Worm (Caenorhabditis elegans) whole organism, L3 larva: ENCODE results near the gene rimb-1.

Experiments
- ZK546.5 ChIP-seq: sonication (generic microtip); optimal IDR thresholded peaks from 2 replicates; lab custom pipeline; 2017; ENCODE audit warnings: missing biosample characterization, missing genetic modification characterization
- aly-2 ChIP-seq: fragments of 150-350 bp; optimal IDR thresholded peaks from 2 replicates; lab custom pipeline; 2014; ENCODE audit warnings: missing biosample characterization, missing genetic modification characterization
- ama-1 ChIP-seq: fragments of 150-350 bp; optimal IDR thresholded peaks from 2 replicates; lab custom pipeline; 2018
- ceh-16 ChIP-seq: sonication (generic microtip); optimal IDR thresholded peaks from 2 replicates; lab custom pipeline; 2017; ENCODE audit warnings: missing biosample characterization, missing genetic modification characterization
- ceh-82 ChIP-seq: fragments of 150-350 bp; optimal IDR thresholded peaks from 2 replicates; lab custom pipeline; 2014; ENCODE audit warnings: missing biosample characterization, missing genetic modification characterization
- ceh-9 ChIP-seq: sonication (generic microtip); optimal IDR thresholded peaks from 2 replicates; lab custom pipeline; 2018; ENCODE audit warnings: missing biosample characterization, missing genetic modification characterization
- daf-12 ChIP-seq: fragments of 150-350 bp; optimal IDR thresholded peaks from 2 replicates; lab custom pipeline; 2014; ENCODE audit warnings: missing biosample characterization, missing genetic modification reagents, missing genetic modification characterization
- egl-27 ChIP-seq: sonication (generic microtip); optimal IDR thresholded peaks from 4 replicates; lab custom pipeline; 2017; ENCODE audit warnings: missing biosample characterization, missing genetic modification reagents, missing genetic modification characterization
- egl-5 ChIP-seq: fragments of 150-350 bp; optimal IDR thresholded peaks from 2 replicates; lab custom pipeline; 2017; ENCODE audit warnings: missing biosample characterization, missing genetic modification reagents, missing genetic modification characterization, inconsistent platforms
- elt-1 ChIP-seq: fragments of 150-350 bp; optimal IDR thresholded peaks from 2 replicates; lab custom pipeline; 2014; ENCODE audit warnings: missing biosample characterization, missing genetic modification characterization
- elt-2 ChIP-seq: sonication (generic microtip); optimal IDR thresholded peaks from 2 replicates; lab custom pipeline; 2016; ENCODE audit warnings: missing genetic modification reagents, mild to moderate bottlenecking, missing genetic modification characterization, missing compliant biosample characterization
- elt-3 ChIP-seq, 3 experiments: fragments of 150-350 bp in 1 of 3; sonication (generic microtip) in 2 of 3; optimal IDR thresholded peaks; 2 replicates in 2 of 3; 4 replicates in 1 of 3; lab custom pipeline; 2014 to 2017; ENCODE audit warnings: missing biosample characterization in 3 of 3, missing genetic modification characterization in 3 of 3
- eor-1 ChIP-seq, 2 experiments: fragments of 150-350 bp; optimal IDR thresholded peaks; 2 replicates each; lab custom pipeline; 2014 to 2018; ENCODE audit warnings: missing biosample characterization in 2 of 2, missing genetic modification characterization in 2 of 2
- fkh-2 ChIP-seq: fragments of 150-350 bp; optimal IDR thresholded peaks from 2 replicates; lab custom pipeline; 2014; ENCODE audit warnings: missing biosample characterization, missing genetic modification reagents, missing genetic modification characterization
- fos-1 ChIP-seq: fragments of 150-350 bp; optimal IDR thresholded peaks from 2 replicates; lab custom pipeline; 2014; ENCODE audit warnings: missing biosample characterization, missing genetic modification characterization
- jun-1 ChIP-seq: fragments of 150-350 bp; optimal IDR thresholded peaks from 2 replicates; lab custom pipeline; 2014; ENCODE audit warnings: missing biosample characterization, missing genetic modification reagents, missing genetic modification characterization
- lin-15B ChIP-seq: fragments of 150-350 bp; optimal IDR thresholded peaks from 2 replicates; lab custom pipeline; 2014; ENCODE audit warnings: missing biosample characterization, missing genetic modification characterization
- lin-39 ChIP-seq: fragments of 150-350 bp; optimal IDR thresholded peaks from 2 replicates; lab custom pipeline; 2018; ENCODE audit warnings: missing biosample characterization, missing genetic modification reagents, missing genetic modification characterization
- lsy-12 ChIP-seq: sonication (generic microtip); optimal IDR thresholded peaks from 2 replicates; lab custom pipeline; 2016; ENCODE audit warnings: mild to moderate bottlenecking, missing genetic modification characterization, missing compliant biosample characterization
- mdl-1 ChIP-seq: fragments of 150-350 bp; optimal IDR thresholded peaks from 2 replicates; lab custom pipeline; 2014; ENCODE audit warnings: missing biosample characterization, missing genetic modification characterization
- nfya-1 ChIP-seq: sonication (generic microtip); optimal IDR thresholded peaks from 2 replicates; lab custom pipeline; 2017; ENCODE audit warnings: missing genetic modification characterization, mild to moderate bottlenecking, missing compliant biosample characterization, antibody characterized with exemption, moderate library complexity; ENCODE audit not compliant: insufficient read depth
- nhr-11 ChIP-seq: fragments of 150-350 bp; optimal IDR thresholded peaks from 2 replicates; lab custom pipeline; 2014; ENCODE audit warnings: missing biosample characterization, missing genetic modification characterization
- nhr-12 ChIP-seq: fragments of 150-350 bp; optimal IDR thresholded peaks from 2 replicates; lab custom pipeline; 2014; ENCODE audit warnings: missing biosample characterization, missing genetic modification characterization
- nhr-23 ChIP-seq: fragments of 150-350 bp; optimal IDR thresholded peaks from 2 replicates; lab custom pipeline; 2014; ENCODE audit warnings: missing biosample characterization, missing genetic modification reagents, missing genetic modification characterization
- nhr-25 ChIP-seq: sonication (generic microtip); optimal IDR thresholded peaks from 2 replicates; lab custom pipeline; 2017; ENCODE audit warnings: missing biosample characterization, missing genetic modification characterization
- nhr-28 ChIP-seq: fragments of 150-350 bp; optimal IDR thresholded peaks from 2 replicates; lab custom pipeline; 2014; ENCODE audit warnings: missing biosample characterization, missing genetic modification characterization
- nhr-43 ChIP-seq: sonication (generic microtip); optimal IDR thresholded peaks from 2 replicates; lab custom pipeline; 2016; ENCODE audit warnings: mild to moderate bottlenecking, missing genetic modification characterization, missing compliant biosample characterization; ENCODE audit not compliant: poor library complexity, severe bottlenecking
- nhr-67 ChIP-seq: fragments of 150-350 bp; optimal IDR thresholded peaks from 2 replicates; lab custom pipeline; 2014; ENCODE audit warnings: missing biosample characterization, missing genetic modification characterization
- nhr-76 ChIP-seq: fragments of 150-350 bp; sonication (generic microtip); optimal IDR thresholded peaks from 5 replicates; lab custom pipeline; 2014; ENCODE audit warnings: missing biosample characterization, missing genetic modification characterization
- pha-4 ChIP-seq: fragments of 150-350 bp; optimal IDR thresholded peaks from 2 replicates; lab custom pipeline; 2014; ENCODE audit warnings: missing biosample characterization, missing genetic modification reagents, missing genetic modification characterization
- pqm-1 ChIP-seq: fragments of 150-350 bp; optimal IDR thresholded peaks from 2 replicates; lab custom pipeline; 2017; ENCODE audit warnings: missing biosample characterization, missing genetic modification characterization, inconsistent platforms
- sea-2 ChIP-seq: fragments of 150-350 bp; sonication (generic microtip); optimal IDR thresholded peaks from 4 replicates; lab custom pipeline; 2014; ENCODE audit warnings: missing biosample characterization, missing genetic modification reagents, missing genetic modification characterization
- skn-1 ChIP-seq: fragments of 150-350 bp; optimal IDR thresholded peaks from 2 replicates; lab custom pipeline; 2014; ENCODE audit warnings: missing biosample characterization, missing genetic modification characterization
- tbx-2 ChIP-seq: sonication (generic microtip); optimal IDR thresholded peaks from 2 replicates; lab custom pipeline; 2016; ENCODE audit warnings: mild to moderate bottlenecking, missing genetic modification characterization, missing compliant biosample characterization
- unc-39 ChIP-seq: sonication (generic microtip); optimal IDR thresholded peaks from 4 replicates; lab custom pipeline; 2017; ENCODE audit warnings: missing biosample characterization, missing genetic modification characterization
- unc-62 ChIP-seq: fragments of 150-350 bp; sonication (generic microtip); optimal IDR thresholded peaks from 4 replicates; lab custom pipeline; 2014; ENCODE audit warnings: missing biosample characterization, missing genetic modification reagents, missing genetic modification characterization
- ztf-11 ChIP-seq: fragments of 150-350 bp; optimal IDR thresholded peaks from 2 replicates; lab custom pipeline; 2014; ENCODE audit warnings: missing biosample characterization, missing genetic modification characterization
- ztf-4 ChIP-seq: fragments of 150-350 bp; optimal IDR thresholded peaks from 2 replicates; lab custom pipeline; 2014; ENCODE audit warnings: missing biosample characterization, missing genetic modification characterization

The rimb-1 gene

DNA sequence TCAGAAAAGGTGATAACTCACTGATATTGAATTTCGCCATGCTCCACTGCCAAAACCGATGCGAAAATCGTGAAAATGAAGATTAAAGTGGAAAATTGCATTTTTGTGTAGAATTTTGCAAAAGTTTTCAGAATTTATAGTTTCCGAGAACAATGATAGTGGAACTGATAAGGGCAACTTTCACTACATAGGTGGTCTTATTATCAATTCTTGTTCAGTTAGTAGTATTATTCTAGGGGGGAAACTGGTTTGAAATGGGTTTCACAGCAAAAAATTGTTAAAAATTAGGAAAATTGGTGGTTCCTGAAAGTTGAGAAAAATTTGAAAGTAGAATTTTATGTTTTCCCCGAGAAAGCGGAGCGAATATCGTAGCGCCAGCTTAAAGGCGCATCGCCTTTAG, 30.0 kb upstream of the rimb-1 start, which contains the start of gene Y46E12A.5:
Gene Y46E12A.5, minus strand, starts transcription at position 101 of the 400 bp plus-strand sequence.
- TF ChIP-seq nhr-76 (no peak), ztf-4 (no peak), fkh-2 (tag; lab: Kevin White, UChicago) (no peak), nhr-67 (no peak), aly-2 (tag; lab: Kevin White, UChicago) (no peak), daf-12 (tag; lab: Kevin White, UChicago) (no peak), mdl-1 (tag; lab: Kevin White, UChicago) (no peak), lin-39 (tag; lab: Kevin White, UChicago) (no peak), elt-3 (tag; optimal IDR thresholded peaks at IDR 0.05; lab: Kevin White, UChicago) (no peak), lin-15B (no peak), ceh-9 (tag; lab: Kevin White, UChicago) (no peak), skn-1 (tag; lab: Kevin White, UChicago) (no peak), pqm-1 (tag; lab: Kevin White, UChicago) (no peak), nhr-43 (no peak), elt-1 (tag; lab: Kevin White, UChicago) (no peak)

DNA sequence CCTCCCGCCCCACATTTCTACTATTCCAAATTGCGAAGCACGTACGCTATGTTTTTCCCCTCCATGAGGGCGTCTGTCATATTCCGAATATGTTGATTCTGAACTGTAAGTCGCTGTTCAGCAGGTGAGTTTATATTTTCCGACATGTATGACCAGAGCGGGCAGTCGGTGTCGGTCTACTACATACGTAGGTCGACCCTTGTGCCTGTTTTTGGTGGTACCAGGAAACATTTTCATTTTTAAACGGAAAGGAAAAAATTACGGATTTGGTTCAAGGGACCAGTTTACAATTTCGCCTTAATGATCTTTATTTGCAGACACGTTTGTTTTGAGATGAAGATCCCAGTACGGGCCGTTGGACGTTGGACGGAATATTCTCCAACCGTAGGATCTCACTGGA, 29.5 kb upstream of the rimb-1 start, which contains the start of gene Y46E12A.2:
Gene Y46E12A.2, plus strand, starts transcription at position 301 of the 400 bp plus-strand sequence.
- TF ChIP-seq sea-2 (no peak), elt-3 (tag; optimal IDR thresholded peaks at IDR 0.05; lab: Kevin White, UChicago) (no peak), nhr-11 (no peak), skn-1 (tag; lab: Kevin White, UChicago) (no peak), egl-5 (tag; lab: Kevin White, UChicago) (no peak), nfya-1 (tag; lab: Kevin White, UChicago) (no peak), pqm-1 (tag; lab: Kevin White, UChicago) (no peak), ztf-11 (tag; lab: Kevin White, UChicago) (no peak), tbx-2 (no peak), nhr-67 (no peak)

DNA sequence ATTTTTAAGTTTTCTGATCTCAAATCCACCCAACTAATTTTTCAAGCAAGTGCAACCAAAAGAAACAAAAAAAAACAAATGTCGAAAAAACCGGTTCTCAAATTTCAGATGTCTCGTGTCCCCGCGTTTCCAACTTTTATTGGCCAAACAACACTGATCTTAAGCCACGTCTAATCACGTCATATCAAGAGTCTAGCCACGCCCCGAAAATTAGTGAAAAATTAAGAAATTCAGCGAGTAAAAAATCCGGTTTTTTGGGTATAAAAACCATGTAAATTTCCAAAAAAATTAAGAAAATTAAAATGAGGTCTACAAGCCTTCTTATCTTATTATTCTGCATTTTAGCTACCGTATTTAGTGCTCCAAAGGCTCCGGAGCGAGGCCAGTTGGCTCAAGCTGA, 24.9 kb upstream of the rimb-1 start, which contains the start of gene cnc-6:
Gene cnc-6, plus strand, starts transcription at position 301 of the 400 bp plus-strand sequence.
- no peak for TF ChIP-seq skn-1 (tag; lab: Kevin White, UChicago)
- TF ChIP-seq pha-4 (tag; lab: Kevin White, UChicago), result no peak
- no peak for TF ChIP-seq fos-1 (tag; lab: Kevin White, UChicago)
- no peak for TF ChIP-seq ZK546.5 (tag; lab: Kevin White, UChicago)
- TF ChIP-seq pqm-1 (tag; lab: Kevin White, UChicago), result no peak
- TF ChIP-seq nfya-1 (tag; lab: Kevin White, UChicago), result no peak
- TF ChIP-seq egl-27 (tag; lab: Kevin White, UChicago), result no peak
- no peak for TF ChIP-seq aly-2 (tag; lab: Kevin White, UChicago)
- no peak for TF ChIP-seq jun-1 (tag; lab: Kevin White, UChicago)
- no peak for TF ChIP-seq egl-5 (tag; lab: Kevin White, UChicago)
- no peak for TF ChIP-seq nhr-25 (tag; lab: Kevin White, UChicago)
- no peak for TF ChIP-seq unc-62 (GFP tag; lab: Kevin White, UChicago)
- no peak for TF ChIP-seq nhr-11
- no peak for TF ChIP-seq tbx-2
- no peak for TF ChIP-seq nhr-67
- no peak for TF ChIP-seq lsy-12 (tag; lab: Kevin White, UChicago)
- TF ChIP-seq nhr-28 (tag; lab: Kevin White, UChicago), result no peak
- TF ChIP-seq nhr-76, result no peak
- no peak for TF ChIP-seq fkh-2 (tag; lab: Kevin White, UChicago)
- no peak for TF ChIP-seq ama-1 (lab: Kevin White, UChicago)
- TF ChIP-seq, all 47 proteins: peak for 0

DNA sequence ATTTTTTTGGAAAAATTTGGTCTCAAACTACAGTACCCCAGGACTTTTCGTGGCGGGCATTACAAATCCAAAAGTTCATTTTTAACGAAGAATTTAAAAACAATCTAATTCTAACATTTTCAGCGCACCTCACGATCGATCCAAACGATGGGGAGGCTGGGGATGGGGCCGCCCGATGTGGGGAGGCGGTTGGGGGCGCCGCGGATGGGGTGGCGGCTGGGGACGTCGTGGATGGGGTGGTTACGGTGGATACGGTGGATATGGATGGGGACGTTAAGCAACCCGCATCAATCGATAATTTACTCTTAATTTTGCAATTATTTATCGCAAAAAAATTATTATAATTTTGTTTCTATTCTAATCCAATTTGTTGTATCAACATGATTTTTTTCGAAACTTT, 23.7 kb upstream of the rimb-1 start:
- TF ChIP-seq unc-39 (tag; lab: Kevin White, UChicago) (no peak), nhr-43 (no peak), aly-2 (tag; lab: Kevin White, UChicago) (no peak), sea-2 (no peak), fos-1 (tag; lab: Kevin White, UChicago) (no peak), nhr-12 (tag; lab: Kevin White, UChicago) (no peak), elt-3 (tag; optimal IDR thresholded peaks at IDR 0.05; lab: Kevin White, UChicago) (no peak), ztf-11 (tag; lab: Kevin White, UChicago) (no peak), fkh-2 (tag; lab: Kevin White, UChicago) (no peak), ceh-16 (no peak), pqm-1 (tag; lab: Kevin White, UChicago) (no peak), elt-1 (tag; lab: Kevin White, UChicago) (no peak), elt-2 (no peak), nhr-11 (no peak), nhr-23 (no peak), ceh-82 (tag; lab: Kevin White, UChicago) (no peak), eor-1 (tag; optimal IDR thresholded peaks at IDR 0.05; lab: Kevin White, UChicago) (no peak), lsy-12 (tag; lab: Kevin White, UChicago) (no peak), egl-27 (tag; lab: Kevin White, UChicago) (no peak)
- TF ChIP-seq, all 47 proteins: peak for 0
